Worm (Caenorhabditis elegans) whole organism, late embryonic: Measurements from ENCODE around the gene clc-17.

ENCODE experiments used
- T23F11.4 ChIP-seq: fragments of 200-800 bp; sonication (Bioruptor generic); optimal IDR thresholded peaks from 2 replicates; lab custom pipeline; 2018; ENCODE audit warnings: mild to moderate bottlenecking, missing genetic modification characterization, missing compliant biosample characterization
- ama-1 ChIP-seq: fragments of 150-350 bp; optimal IDR thresholded peaks from 2 replicates; lab custom pipeline; 2014
- sox-2 ChIP-seq: fragments of 200-800 bp; sonication (Bioruptor generic); IDR thresholded peaks from 2 replicates; pipeline ENCODE4 v1.3.6; 2022; ENCODE audit warnings: missing genetic modification reagents, missing genetic modification characterization, missing compliant biosample characterization
- ttx-3 ChIP-seq: sonication (generic microtip); optimal IDR thresholded peaks from 2 replicates; lab custom pipeline; 2016; ENCODE audit warnings: missing genetic modification reagents, missing genetic modification characterization, missing compliant biosample characterization

- TF ChIP-seq ttx-3 (tag; lab: Kevin White, UChicago) (no peak), sox-2 (GFP tag; lab: Robert Waterston, UW) (no peak), ama-1 (lab: Kevin White, UChicago) (no peak), T23F11.4 (no peak)
Measured at ce11 chrX:11088952-11089351, 18.2 kb upstream of the clc-17 start, which contains the start of gene W04G3.11.
